Fruit fly (Drosophila melanogaster) ovary, adult (tissue): ENCODE data around the gene Ugt35E2.

Experiments
- CG17801 ChIP-seq: fragments of 200-800 bp; optimal IDR thresholded peaks from 2 replicates; lab custom pipeline; 2019; ENCODE audit warnings: missing biosample characterization, mild to moderate bottlenecking, missing genetic modification characterization, moderate library complexity; ENCODE audit not compliant: partially characterized antibody

Gene Ugt35E2

DNA sequence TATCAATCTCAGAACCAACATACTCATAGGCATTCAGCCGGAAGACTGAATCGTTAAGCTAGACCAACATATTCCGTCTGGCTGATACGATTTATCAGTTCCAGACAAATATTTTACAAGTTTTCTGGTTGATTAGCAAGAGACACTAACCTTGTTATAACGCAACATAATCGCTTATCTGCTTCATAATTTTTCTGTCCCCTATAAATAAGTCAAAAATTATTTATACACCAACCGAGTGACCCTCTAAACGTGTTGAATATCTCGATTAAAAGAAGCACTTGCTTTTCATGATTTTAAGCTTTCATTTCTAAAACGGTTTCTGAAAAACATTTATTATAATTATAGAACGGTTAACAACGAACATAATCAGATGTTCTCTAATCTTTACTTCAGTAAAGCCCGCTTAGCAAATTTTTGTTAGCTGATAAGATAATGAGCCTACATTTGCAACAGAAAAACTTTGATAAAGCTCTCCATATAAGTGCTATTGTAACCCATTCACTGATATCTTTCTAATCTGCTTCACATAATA, at the start of gene Ugt35E2:
Ugt35E2 (minus strand) TSS at position 51 of the 535 bp plus-strand sequence.
- no peak for TF ChIP-seq CG17801 (GFP tag; lab: Kevin White, UChicago)

DNA sequence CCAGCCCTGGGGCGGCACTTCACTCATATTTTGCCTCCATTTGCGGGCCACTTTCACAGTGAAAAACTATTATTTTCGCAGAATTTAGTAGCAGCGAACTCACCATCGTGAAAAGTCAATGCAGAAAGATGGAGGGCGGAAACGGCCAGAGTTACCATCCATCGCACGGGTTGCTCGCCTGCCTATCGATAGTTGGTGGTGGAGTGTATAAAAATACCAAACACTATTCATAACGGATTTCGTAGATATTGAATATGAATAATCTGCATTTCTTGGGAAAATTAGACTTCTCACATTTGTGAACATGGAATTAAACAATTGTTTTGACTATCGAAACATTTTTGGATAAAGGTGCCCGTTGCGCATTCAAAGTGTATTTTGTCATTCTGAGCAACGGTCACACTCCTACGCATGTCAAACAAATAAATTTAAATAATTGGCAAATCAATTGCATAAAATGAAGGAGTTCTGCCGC, 48.4 kb upstream of the Ugt35E2 start, which contains the start of the genes RpS25 and CG4820:
RpS25 (minus strand) TSS at position 132 of the 475 bp plus-strand sequence.
CG4820 (plus strand) TSS at position 380 of the 475 bp plus-strand sequence.
- TF ChIP-seq CG17801 (GFP tag; lab: Kevin White, UChicago), result peak; percentile 94

dm6 chr3R:11214449-11214950, 46.7 kb upstream of the Ugt35E2 start, which contains the start of gene ZnT86D:
Gene ZnT86D (minus strand): TSS chr3R:11214539.
- TF ChIP-seq CG17801 (GFP tag; lab: Kevin White, UChicago), result peak; percentile 82

DNA sequence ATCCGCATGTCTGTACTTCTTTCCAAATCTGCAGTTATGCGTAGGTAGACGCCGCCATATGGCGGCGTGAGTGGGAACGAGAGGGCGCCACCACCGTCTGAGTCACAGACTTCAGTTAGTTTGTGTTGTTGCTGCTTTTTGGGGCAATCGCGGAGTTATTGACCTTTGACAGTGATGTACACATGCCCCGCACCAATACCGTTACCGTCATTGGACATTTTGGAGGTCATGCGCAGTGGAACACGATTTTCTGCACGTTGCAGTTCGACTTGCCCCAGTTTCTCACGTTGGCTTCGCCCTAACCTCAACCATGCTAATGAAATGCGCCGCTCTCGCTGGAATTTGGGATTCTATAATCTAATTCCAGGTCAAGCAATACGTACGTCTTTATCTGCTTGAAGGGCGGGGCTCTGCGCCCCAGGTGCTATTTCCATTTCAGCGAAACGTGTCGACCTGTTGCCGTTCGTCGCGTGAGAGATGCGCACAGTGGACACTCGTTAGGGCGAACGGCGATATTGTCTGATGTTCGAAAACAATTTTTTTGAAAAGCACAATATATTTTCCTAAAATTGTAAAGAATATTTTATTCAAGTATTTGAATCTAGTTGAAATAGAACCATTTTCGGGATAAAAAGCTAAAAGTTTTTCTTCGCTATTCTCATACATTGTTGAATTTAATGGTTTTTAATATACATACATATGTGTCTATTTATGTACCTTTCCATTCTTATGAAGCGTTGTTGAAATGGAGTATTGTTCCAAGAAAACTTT, 43.7 kb upstream of the Ugt35E2 start:
- TF ChIP-seq CG17801 (GFP tag; lab: Kevin White, UChicago), result peak; percentile 65

DNA sequence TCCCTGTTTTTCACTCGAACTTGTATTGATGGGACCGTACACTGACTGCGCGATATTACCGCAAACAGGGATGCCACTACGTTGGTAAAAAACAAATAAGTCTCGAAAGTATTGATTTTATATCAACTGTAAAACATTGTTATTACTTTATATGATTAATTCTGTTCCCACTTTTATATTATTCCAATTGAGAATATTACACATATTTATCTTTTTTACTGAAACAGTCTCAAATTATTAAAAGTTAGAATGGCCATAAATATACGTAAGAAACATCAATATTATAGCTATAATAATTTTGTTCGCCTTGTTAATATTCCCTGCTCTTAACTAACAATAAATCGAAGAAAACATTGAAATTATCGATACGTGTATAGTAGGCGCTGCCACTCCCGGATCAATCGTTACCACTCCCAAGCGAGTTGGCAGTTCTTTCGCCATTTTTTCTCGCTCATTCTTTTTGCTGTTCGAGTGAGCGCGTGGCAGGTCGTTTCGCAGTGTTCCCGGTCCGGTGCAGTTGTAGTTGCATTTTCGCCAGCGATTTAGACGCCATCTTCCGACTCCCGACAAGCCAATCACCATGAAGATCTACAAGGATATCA, 42.1 kb upstream of the Ugt35E2 start, which contains the start of the genes SdhC and Tctp:
SdhC (minus strand) TSS at position 49 of the 602 bp plus-strand sequence.
Tctp (plus strand) TSS at position 447 of the 602 bp plus-strand sequence.
- peak; percentile 62 for TF ChIP-seq CG17801 (GFP tag; lab: Kevin White, UChicago)

- peak; percentile 1 for TF ChIP-seq CG17801 (GFP tag; lab: Kevin White, UChicago)
Observed at dm6 chr3R:11208766-11209331, 41.1 kb upstream of the Ugt35E2 start.

- TF ChIP-seq CG17801 (GFP tag; lab: Kevin White, UChicago), result no peak
Observed at dm6 chr3R:11200885-11201421, 33.2 kb upstream of the Ugt35E2 start.

DNA sequence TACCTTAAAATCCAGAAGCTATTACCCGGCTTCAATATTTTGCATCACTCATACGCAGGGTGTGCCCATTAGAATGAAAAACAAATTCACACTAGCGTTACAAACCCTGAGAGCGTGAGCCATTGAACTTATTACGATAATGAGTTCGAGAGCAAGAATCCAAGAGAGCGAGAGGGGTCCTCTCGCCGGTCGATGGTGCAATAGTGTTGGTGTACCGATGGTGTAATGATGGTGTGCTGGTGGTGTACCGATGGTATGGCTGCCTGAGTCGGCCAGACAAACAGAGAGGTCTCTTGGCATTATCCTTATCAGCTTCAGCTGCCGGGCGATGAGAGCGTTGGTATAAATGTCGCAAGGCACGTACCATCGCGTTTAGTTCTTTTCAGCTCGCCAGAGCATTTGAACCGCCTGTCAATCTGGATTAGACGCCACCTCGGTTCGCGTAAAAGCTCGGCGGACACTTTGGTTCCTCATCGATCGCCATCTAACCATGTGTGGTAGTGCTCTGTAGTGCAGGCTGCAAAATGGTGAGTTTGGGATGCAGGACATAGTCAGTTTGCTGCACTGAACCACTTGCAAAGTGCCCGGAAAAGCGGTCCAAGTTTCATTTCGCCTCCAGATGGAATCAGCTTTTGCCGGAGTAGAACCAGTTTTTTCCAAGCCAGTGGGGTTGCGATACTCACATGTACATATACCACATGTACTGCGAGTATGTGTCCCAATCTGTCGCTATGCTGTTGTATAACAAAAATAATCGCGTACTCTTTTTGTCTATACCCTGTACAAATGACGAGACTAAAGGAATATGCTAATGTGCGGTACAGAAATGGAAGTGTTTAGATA, 32.5 kb upstream of the Ugt35E2 start:
- TF ChIP-seq CG17801 (GFP tag; lab: Kevin White, UChicago), result no peak

dm6 chr3R:11199227-11199835, 31.6 kb upstream of the Ugt35E2 start:
- no peak for TF ChIP-seq CG17801 (GFP tag; lab: Kevin White, UChicago)

DNA sequence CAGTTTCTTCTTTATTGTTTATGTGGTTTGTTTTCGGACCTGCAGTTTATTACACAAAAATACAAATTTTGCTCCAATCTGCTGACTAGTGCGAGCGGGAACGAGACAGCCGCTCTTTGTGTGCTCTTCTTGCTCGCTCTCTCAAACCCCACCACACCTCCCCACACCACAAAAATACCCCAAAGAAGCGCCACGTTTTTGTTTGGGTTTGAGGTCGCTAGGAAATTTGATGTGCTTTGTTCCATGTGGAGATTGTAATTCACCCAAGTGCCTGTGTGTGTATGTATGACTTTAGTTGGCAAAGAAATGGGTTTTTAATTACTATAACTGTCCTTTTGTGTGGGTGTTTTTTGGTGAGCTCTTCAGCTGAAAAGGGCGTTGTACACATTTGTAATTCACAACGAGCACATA, 30.3 kb upstream of the Ugt35E2 start:
- peak; percentile 37 for TF ChIP-seq CG17801 (GFP tag; lab: Kevin White, UChicago)

DNA sequence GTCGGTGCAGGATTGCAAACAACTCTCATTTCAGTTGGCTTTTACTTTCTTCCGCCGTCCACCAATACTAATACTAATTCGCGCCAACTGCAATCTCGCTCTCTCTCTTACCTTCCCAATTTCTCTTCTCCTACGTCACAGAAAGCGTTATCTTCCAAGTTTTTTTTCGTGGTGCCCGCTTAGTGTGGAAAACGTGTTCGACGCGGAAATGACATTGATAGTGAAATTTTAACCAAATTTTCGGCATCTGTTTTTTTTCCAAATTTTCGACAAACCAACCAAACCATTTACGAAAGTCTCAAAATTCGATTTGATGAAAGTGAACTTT, 29.6 kb upstream of the Ugt35E2 start, which contains the start of gene cu:
cu (plus strand) TSS at position 204 of the 328 bp plus-strand sequence.
- TF ChIP-seq CG17801 (GFP tag; lab: Kevin White, UChicago), result no peak

- peak; percentile 83 for TF ChIP-seq CG17801 (GFP tag; lab: Kevin White, UChicago)
Observed at dm6 chr3R:11196648-11197388, 29.0 kb upstream of the Ugt35E2 start.
